Worm (Caenorhabditis elegans) whole organism, L3 larva: ENCODE results near the gene osta-3.

Source experiments
- nhr-28 ChIP-seq: fragments of 150-350 bp; optimal IDR thresholded peaks from 2 replicates; lab custom pipeline; 2014; ENCODE audit warnings: missing biosample characterization, missing genetic modification characterization
- nhr-76 ChIP-seq: fragments of 150-350 bp; sonication (generic microtip); optimal IDR thresholded peaks from 5 replicates; lab custom pipeline; 2014; ENCODE audit warnings: missing biosample characterization, missing genetic modification characterization

- TF ChIP-seq nhr-28 (tag; lab: Kevin White, UChicago): no peak
- TF ChIP-seq nhr-76 (tag; lab: Kevin White, UChicago): no peak
Measured at ce11 chrII:14814894-14815568, 2.7 kb downstream of the osta-3 start, which contains the start of gene W01D2.1.
